Worm (Caenorhabditis elegans): Measurements from ENCODE around the gene R13A1.1.

DNA sequence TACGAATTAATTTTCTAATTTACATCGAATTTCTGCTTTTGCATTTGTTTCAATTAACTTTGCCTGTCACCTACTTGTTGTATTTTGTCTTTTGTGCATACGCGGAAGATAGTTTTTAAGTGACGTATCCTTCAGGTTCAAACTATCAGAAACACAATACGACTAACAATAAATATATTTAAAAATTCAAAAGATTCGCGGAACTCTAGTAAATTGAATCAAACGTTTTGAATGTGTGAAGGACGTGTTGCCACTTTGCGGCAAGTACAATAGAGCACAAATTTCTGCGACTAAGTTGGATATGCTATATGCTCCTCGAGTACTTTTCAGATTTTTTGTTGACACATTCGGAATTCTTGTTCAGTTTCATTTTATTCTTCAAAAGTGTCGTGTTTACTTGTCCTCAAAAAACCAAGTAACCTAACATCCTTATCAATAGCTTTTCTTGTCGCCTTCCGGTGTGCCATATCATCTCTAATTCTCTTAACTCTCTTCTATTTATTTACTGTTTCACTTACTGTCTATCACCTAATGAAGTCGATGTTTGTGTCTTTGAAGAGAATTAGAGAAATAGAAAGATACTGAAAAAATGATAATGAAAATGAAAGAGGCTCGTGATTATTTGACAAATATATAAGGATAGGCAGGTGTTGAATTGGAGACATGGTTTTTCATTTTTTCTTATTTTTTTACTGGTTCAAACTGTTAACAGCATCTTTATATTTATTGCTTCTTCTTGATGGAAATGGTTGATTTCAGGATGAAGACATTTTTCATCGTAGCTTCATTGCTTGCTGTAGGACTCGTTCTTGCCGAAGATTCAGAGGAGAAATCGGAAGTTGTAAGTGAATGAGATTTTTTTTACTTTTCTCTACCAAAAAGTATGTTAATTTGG, 31.1 kb upstream of the R13A1.1 start, which contains the start of gene srlf-7:
- TF ChIP-seq ama-1 (optimal IDR thresholded peaks at IDR 0.05): no peak
- TF ChIP-seq pes-1 (GFP tag; IDR thresholded peaks at IDR 0.05): no peak
- no peak for TF ChIP-seq hmbx-1 (tag; optimal IDR thresholded peaks at IDR 0.05)
- TF ChIP-seq flt-1 (GFP tag; IDR thresholded peaks at IDR 0.05): no peak
- no peak for TF ChIP-seq hmg-4 (GFP tag; optimal IDR thresholded peaks at IDR 0.05)
- TF ChIP-seq sea-1 (GFP tag; conservative IDR thresholded peaks at IDR 0.05): no peak
- no peak for TF ChIP-seq ceh-36 (tag; optimal IDR thresholded peaks at IDR 0.05)
- no peak for TF ChIP-seq aly-1 (tag; optimal IDR thresholded peaks at IDR 0.05)
- TF ChIP-seq tra-4 (tag; optimal IDR thresholded peaks at IDR 0.05): no peak
- no peak for TF ChIP-seq ceh-13 (GFP tag; optimal IDR thresholded peaks at IDR 0.05)
- no peak for TF ChIP-seq F13C5.2 (tag; optimal IDR thresholded peaks at IDR 0.05)
- TF ChIP-seq tbx-11 (GFP tag; IDR thresholded peaks at IDR 0.05): no peak
- no peak for TF ChIP-seq ets-7 (tag; optimal IDR thresholded peaks at IDR 0.05)
- TF ChIP-seq tbx-37 (GFP tag; conservative IDR thresholded peaks at IDR 0.05): no peak
